Fruit fly (Drosophila melanogaster): ENCODE results near the gene CG31689.
A peak's percentile ranks its signal among the peaks of the same experiment; 100 is the strongest.

CG31689 gene

dm6 chr2L:2767627-2768026, 42.2 kb downstream of the CG31689 start, which contains the start of the genes Taf10b and Taf10:
Gene Taf10b (minus strand): TSS chr2L:2767845.
Gene Taf10 (plus strand): TSS chr2L:2767890.
- TF ChIP-seq Adf1 (GFP tag; IDR thresholded peaks at IDR 0.05) (0 out of 2 replicates have a peak, but pooled peaks have one; percentile 7), Opbp (GFP tag; IDR thresholded peaks at IDR 0.05; ENCODE audit: partially characterized antibody) (peak; percentile 90), inv (GFP tag; IDR thresholded peaks at IDR 0.05; ENCODE audit: partially characterized antibody) (peak; percentile 63), Gug (GFP tag; IDR thresholded peaks at IDR 0.05) (no peak), Sry-δ (GFP tag; optimal IDR thresholded peaks at IDR 0.05) (peak; percentile 93), Dp (GFP tag; optimal IDR thresholded peaks at IDR 0.05) (peak; percentile 45), ham (GFP tag; IDR thresholded peaks at IDR 0.05) (no peak), gfzf (GFP tag; optimal IDR thresholded peaks at IDR 0.05) (peak; percentile 19), CG14710 (tag; optimal IDR thresholded peaks at IDR 0.05) (peak; percentile 45), CG6854 (GFP tag; optimal IDR thresholded peaks at IDR 0.05) (no peak), BEAF-32 (GFP tag; optimal IDR thresholded peaks at IDR 0.05) (peak; percentile 75), BtbVII (GFP tag; optimal IDR thresholded peaks at IDR 0.05) (peak; percentile 1), cg (GFP tag; optimal IDR thresholded peaks at IDR 0.05) (peak; percentile 73), CG14860 (GFP tag; IDR thresholded peaks at IDR 0.05; ENCODE audit: partially characterized antibody) (peak; percentile 73), sug (tag; optimal IDR thresholded peaks at IDR 0.05) (peak; percentile 33), stwl (tag; optimal IDR thresholded peaks at IDR 0.05) (peak; percentile 77), vnd (GFP tag; IDR thresholded peaks at IDR 0.05; ENCODE audit: partially characterized antibody) (peak; percentile 70), CG7556 (GFP tag; optimal IDR thresholded peaks at IDR 0.05) (no peak), Scr (GFP tag; IDR thresholded peaks at IDR 0.05; ENCODE audit: partially characterized antibody) (peak; percentile 81), dati (GFP tag; IDR thresholded peaks at IDR 0.05) (0 out of 2 replicates have a peak, but pooled peaks have one; percentile 11), HLH54F (GFP tag; optimal IDR thresholded peaks at IDR 0.05) (no peak), CG6175 (GFP tag; IDR thresholded peaks at IDR 0.05) (no peak), CG13296 (GFP tag; optimal IDR thresholded peaks at IDR 0.05) (peak; percentile 41), CG17186 (GFP tag; optimal IDR thresholded peaks at IDR 0.05) (peak; percentile 34), lilli (GFP tag; optimal IDR thresholded peaks at IDR 0.05) (peak; percentile 16), C15 (GFP tag; IDR thresholded peaks at IDR 0.05) (no peak), Taf1 (GFP tag; IDR thresholded peaks at IDR 0.05) (no peak), CG42726 (GFP tag; IDR thresholded peaks at IDR 0.05; ENCODE audit: partially characterized antibody) (peak; percentile 51; the same call in 1 of the 2 replicates), CG11504 (tag; optimal IDR thresholded peaks at IDR 0.05) (no peak), nau (GFP tag; optimal IDR thresholded peaks at IDR 0.05) (no peak), CG7963 (GFP tag; IDR thresholded peaks at IDR 0.05; ENCODE audit: partially characterized antibody) (peak; percentile 83), Eip74EF (GFP tag; optimal IDR thresholded peaks at IDR 0.05) (peak in 1 of 2 experiments; percentile 5), CG9932 (GFP tag; IDR thresholded peaks at IDR 0.05) (peak; percentile 41; the same call in 1 of the 2 replicates), Dll (GFP tag; IDR thresholded peaks at IDR 0.05; ENCODE audit: partially characterized antibody) (peak; percentile 85), mirr (GFP tag; optimal IDR thresholded peaks at IDR 0.05) (peak; percentile 47), Awh (GFP tag; IDR thresholded peaks at IDR 0.05) (no peak), crp (GFP tag; optimal IDR thresholded peaks at IDR 0.05) (peak in 1 of 2 experiments; percentile 75), bsh (GFP tag; optimal IDR thresholded peaks at IDR 0.05) (peak in 1 of 2 experiments; percentile 3), klu (GFP tag; IDR thresholded peaks at IDR 0.05) (no peak), CG8290 (GFP tag; optimal IDR thresholded peaks at IDR 0.05) (no peak), CG8290 (tag; optimal IDR thresholded peaks at IDR 0.05) (peak in 1 of 2 experiments; percentile 55), CG10147 (GFP tag; optimal IDR thresholded peaks at IDR 0.05) (peak; percentile 15), Fer1 (GFP tag; optimal IDR thresholded peaks at IDR 0.05) (peak; percentile 57), Hr51 (GFP tag; optimal IDR thresholded peaks at IDR 0.05) (peak in 1 of 2 experiments; percentile 0), bbx (GFP tag; IDR thresholded peaks at IDR 0.05; ENCODE audit: partially characterized antibody) (peak; percentile 89), CG17829 (tag; optimal IDR thresholded peaks at IDR 0.05) (peak; percentile 24), CrebB (tag; optimal IDR thresholded peaks at IDR 0.05) (peak; percentile 37), HmgZ (tag; optimal IDR thresholded peaks at IDR 0.05) (peak; percentile 36)

Data from whole organism, embryonic.